Fruit fly (Drosophila melanogaster): ENCODE results near the gene CG5194.

The CG5194 gene

dm6 chr3L:9032871-9033270 lies 23.2 kb upstream of the CG5194 start (continued):
- TF ChIP-seq Ssrp (tag; optimal IDR thresholded peaks at IDR 0.05) (peak; percentile 33), CG10267 (tag; optimal IDR thresholded peaks at IDR 0.05) (peak; percentile 21), CG12391 (tag; optimal IDR thresholded peaks at IDR 0.05) (peak; percentile 38), Sin3A (optimal IDR thresholded peaks at IDR 0.05) (no peak), CG10274 (GFP tag; optimal IDR thresholded peaks at IDR 0.05) (no peak), CG6689 (GFP tag; IDR thresholded peaks at IDR 0.05) (0 out of 2 replicates have a peak, but pooled peaks have one; percentile 31), sqz (GFP tag; optimal IDR thresholded peaks at IDR 0.05) (peak; percentile 9), gem (tag; optimal IDR thresholded peaks at IDR 0.05) (peak; percentile 45), CG2116 (GFP tag; optimal IDR thresholded peaks at IDR 0.05) (no peak), zen (tag; optimal IDR thresholded peaks at IDR 0.05) (no peak), pnt (GFP tag; optimal IDR thresholded peaks at IDR 0.05) (no peak), disco-r (GFP tag; optimal IDR thresholded peaks at IDR 0.05) (no peak), Fer1 (GFP tag; optimal IDR thresholded peaks at IDR 0.05) (no peak), fd96Cb (tag; optimal IDR thresholded peaks at IDR 0.05) (peak; percentile 26), dmrt99B (tag; optimal IDR thresholded peaks at IDR 0.05) (peak; percentile 28), bbx (GFP tag; IDR thresholded peaks at IDR 0.05; ENCODE audit: partially characterized antibody) (no peak), Hr78 (GFP tag; optimal IDR thresholded peaks at IDR 0.05) (no peak), H15 (GFP tag; IDR thresholded peaks at IDR 0.05) (no peak), CG13424 (tag; optimal IDR thresholded peaks at IDR 0.05) (peak; percentile 25), Mes4 (GFP tag; optimal IDR thresholded peaks at IDR 0.05) (no peak), CG17359 (tag; optimal IDR thresholded peaks at IDR 0.05) (peak; percentile 32), D (optimal IDR thresholded peaks at IDR 0.05) (no peak), D (GFP tag; optimal IDR thresholded peaks at IDR 0.05) (peak; percentile 40), bsh (GFP tag; optimal IDR thresholded peaks at IDR 0.05) (peak in 1 of 2 experiments; percentile 45), CG2678 (tag; optimal IDR thresholded peaks at IDR 0.05) (peak; percentile 35)

dm6 chr3L:9029183-9029789 lies 19.6 kb upstream of the CG5194 start:
- TF ChIP-seq CG5953 (GFP tag; IDR thresholded peaks at IDR 0.05) (no peak), HLH3B (GFP tag; IDR thresholded peaks at IDR 0.05) (no peak), CG10147 (GFP tag; optimal IDR thresholded peaks at IDR 0.05) (no peak), tll (GFP tag; optimal IDR thresholded peaks at IDR 0.05) (peak in 1 of 2 experiments; percentile 98), pho (GFP tag; optimal IDR thresholded peaks at IDR 0.05) (no peak), HLHmδ (GFP tag; optimal IDR thresholded peaks at IDR 0.05) (no peak), ewg (GFP tag; optimal IDR thresholded peaks at IDR 0.05) (no peak), crc (GFP tag; optimal IDR thresholded peaks at IDR 0.05) (no peak), cad (GFP tag; optimal IDR thresholded peaks at IDR 0.05) (peak; percentile 99), Ets65A (GFP tag) (peak; percentile 57), Kr (GFP tag; optimal IDR thresholded peaks at IDR 0.05) (peak; percentile 50), CG7271 (tag; optimal IDR thresholded peaks at IDR 0.05) (peak; percentile 87), exex (tag; optimal IDR thresholded peaks at IDR 0.05) (no peak), CG4328 (GFP tag; optimal IDR thresholded peaks at IDR 0.05) (no peak), CG15479 (GFP tag; optimal IDR thresholded peaks at IDR 0.05) (peak; percentile 55), CG12744 (GFP tag; optimal IDR thresholded peaks at IDR 0.05) (no peak), amos (GFP tag; IDR thresholded peaks at IDR 0.05; ENCODE audit: partially characterized antibody) (no peak), zen (tag; optimal IDR thresholded peaks at IDR 0.05) (peak; percentile 99), twi (tag; optimal IDR thresholded peaks at IDR 0.05) (peak; percentile 42), CG17829 (tag; optimal IDR thresholded peaks at IDR 0.05) (no peak), Ravus (GFP tag; IDR thresholded peaks at IDR 0.05) (no peak), Med (GFP tag) (peak; percentile 48), pum (GFP tag; optimal IDR thresholded peaks at IDR 0.05) (no peak), CTCF (GFP tag; optimal IDR thresholded peaks at IDR 0.05) (no peak)

All from whole organism, embryonic.